Worm (Caenorhabditis elegans): ENCODE measurements around the gene tag-243.

DNA sequence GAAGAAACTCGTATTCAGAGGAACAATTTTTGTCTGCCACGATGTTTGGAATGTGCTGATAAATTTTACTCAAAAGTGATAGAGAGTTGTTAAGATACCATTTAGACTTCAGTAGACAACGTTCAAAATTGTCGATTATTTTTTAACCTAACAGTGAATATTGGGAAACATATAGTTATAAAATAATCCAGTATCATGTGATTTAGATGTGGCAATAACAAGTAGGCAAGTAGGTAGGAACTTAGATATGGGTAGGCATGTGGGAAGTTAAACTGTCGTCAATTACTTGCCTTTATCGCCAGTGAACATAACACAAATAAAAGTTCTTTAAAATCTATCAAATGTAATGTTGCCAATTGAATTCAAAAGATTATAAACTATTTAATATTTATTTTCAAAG, 16.8 kb downstream of the tag-243 start, which contains the start of gene T23F11.11:
- TF ChIP-seq nhr-11 (tag; optimal IDR thresholded peaks at IDR 0.05) (no peak), lin-39 (tag; optimal IDR thresholded peaks at IDR 0.05) (no peak), ama-1 (optimal IDR thresholded peaks at IDR 0.05) (no peak), dpl-1 (GFP tag; optimal IDR thresholded peaks at IDR 0.05) (no peak), fkh-4 (tag; optimal IDR thresholded peaks at IDR 0.05; ENCODE audit: borderline replicate concordance) (no peak)

Measured in whole organism, L1 larva.